Fruit fly (Drosophila melanogaster) whole organism, embryonic: ENCODE measurements around the gene COX7B.
A peak's percentile ranks its signal among the peaks of the same experiment; 100 is the strongest.

Experiments
- Bgb ChIP-seq: fragments of 200-800 bp; sonication (Bioruptor generic); IDR thresholded peaks from 2 replicates; pipeline ENCODE4 v1.3.6; 2022; ENCODE audit warnings: missing biosample characterization, missing genetic modification characterization; ENCODE audit not compliant: partially characterized antibody
- CG11247 ChIP-seq: fragments of 200-800 bp; sonication (Bioruptor generic); IDR thresholded peaks from 2 replicates; pipeline ENCODE4 v1.3.6; 2022; ENCODE audit warnings: missing biosample characterization, missing genetic modification characterization
- CG12769 ChIP-seq: fragments of 200-800 bp; sonication (Bioruptor generic); optimal IDR thresholded peaks from 2 replicates; lab custom pipeline; 2019; ENCODE audit warnings: missing biosample characterization, mild to moderate bottlenecking, missing genetic modification characterization, moderate library complexity
- CG15514 ChIP-seq: fragments of 200-800 bp; sonication (Bioruptor generic); optimal IDR thresholded peaks from 3 replicates; lab custom pipeline; 2017; ENCODE audit warnings: missing biosample characterization, missing genetic modification characterization, mild to moderate bottlenecking, moderate library complexity, missing genetic modification reagents
- CG17186 ChIP-seq: fragments of 200-800 bp; sonication (Bioruptor generic); optimal IDR thresholded peaks from 3 replicates; lab custom pipeline; 2017; ENCODE audit warnings: missing biosample characterization, missing genetic modification reagents, missing genetic modification characterization
- CG17568 ChIP-seq: fragments of 200-800 bp; sonication (Bioruptor generic); optimal IDR thresholded peaks from 2 replicates; lab custom pipeline; 2018; ENCODE audit warnings: missing biosample characterization, mild to moderate bottlenecking, missing genetic modification characterization, moderate library complexity
- CG17829 ChIP-seq: fragments of 200-800 bp; optimal IDR thresholded peaks from 2 replicates; lab custom pipeline; 2019; ENCODE audit warnings: missing biosample characterization, mild to moderate bottlenecking, missing genetic modification characterization, moderate library complexity
- CG2120 ChIP-seq: fragments of 200-800 bp; sonication (Bioruptor generic); optimal IDR thresholded peaks from 3 replicates; lab custom pipeline; 2016; ENCODE audit warnings: missing biosample characterization, missing genetic modification characterization
- CG2199 ChIP-seq: fragments of 200-800 bp; sonication (Bioruptor generic); IDR thresholded peaks from 3 replicates; pipeline ENCODE4 v1.3.6; 2022; ENCODE audit warnings: missing biosample characterization, missing genetic modification characterization
- CG30403 ChIP-seq: fragments of 200-800 bp; sonication (Bioruptor generic); optimal IDR thresholded peaks from 3 replicates; lab custom pipeline; 2016; ENCODE audit warnings: missing biosample characterization, missing genetic modification characterization
- CG31224 ChIP-seq: fragments of 200-800 bp; sonication (Bioruptor generic); IDR thresholded peaks from 2 replicates; pipeline ENCODE4 v1.3.6; 2022; ENCODE audit warnings: missing biosample characterization, missing genetic modification characterization
- CG32532 ChIP-seq: fragments of 200-800 bp; sonication (Bioruptor generic); IDR thresholded peaks from 2 replicates; pipeline ENCODE4 v1.3.6; 2022; ENCODE audit warnings: missing biosample characterization, missing genetic modification characterization
- CG33213 ChIP-seq: fragments of 200-800 bp; sonication (Bioruptor generic); optimal IDR thresholded peaks from 3 replicates; lab custom pipeline; 2016; ENCODE audit warnings: missing biosample characterization, missing genetic modification characterization
- CG34422 ChIP-seq: fragments of 200-800 bp; sonication (Bioruptor generic); IDR thresholded peaks from 3 replicates; pipeline ENCODE4 v1.3.6; 2022; ENCODE audit warnings: missing biosample characterization, missing genetic modification characterization
- CG43689 ChIP-seq: fragments of 200-800 bp; sonication (Bioruptor generic); IDR thresholded peaks from 2 replicates; pipeline ENCODE4 v1.3.6; 2022; ENCODE audit warnings: missing biosample characterization, missing genetic modification characterization
- CG4730 ChIP-seq: fragments of 200-800 bp; sonication (Bioruptor generic); IDR thresholded peaks from 2 replicates; pipeline ENCODE4 v1.3.6; 2022; ENCODE audit warnings: missing biosample characterization, missing genetic modification characterization
- CG5953 ChIP-seq: fragments of 200-800 bp; sonication (Bioruptor generic); IDR thresholded peaks from 2 replicates; pipeline ENCODE4 v1.3.6; 2022; ENCODE audit warnings: missing biosample characterization, missing genetic modification characterization
- CG7987 ChIP-seq: fragments of 200-800 bp; sonication (Bioruptor generic); optimal IDR thresholded peaks from 2 replicates; lab custom pipeline; 2018; ENCODE audit warnings: missing biosample characterization, mild to moderate bottlenecking, missing genetic modification characterization, moderate library complexity
- CG8290 ChIP-seq, 3 experiments: fragments of 200-800 bp; sonication (Bioruptor generic); optimal IDR thresholded peaks; 2 replicates each; lab custom pipeline; 2016 to 2019; ENCODE audit warnings: missing biosample characterization in 3 of 3, missing genetic modification characterization in 3 of 3, mild to moderate bottlenecking in 2 of 3, moderate library complexity in 1 of 3
- Deaf1 ChIP-seq: fragments of 200-800 bp; optimal IDR thresholded peaks from 3 replicates; lab custom pipeline; 2019; ENCODE audit warnings: missing biosample characterization, mild to moderate bottlenecking, missing genetic modification characterization, moderate library complexity
- Doc2 ChIP-seq: fragments of 200-800 bp; sonication (Bioruptor generic); IDR thresholded peaks from 2 replicates; pipeline ENCODE4 v1.3.6; 2022; ENCODE audit warnings: missing biosample characterization, missing genetic modification characterization
- HLH4C ChIP-seq: fragments of 200-800 bp; sonication (Bioruptor generic); IDR thresholded peaks from 3 replicates; pipeline ENCODE4 v1.3.6; 2022; ENCODE audit warnings: missing biosample characterization, missing genetic modification characterization; ENCODE audit not compliant: partially characterized antibody
- HmgD ChIP-seq: fragments of 200-800 bp; sonication (Bioruptor generic); optimal IDR thresholded peaks from 3 replicates; lab custom pipeline; 2016; ENCODE audit warnings: missing biosample characterization, missing genetic modification characterization
- Hr39 ChIP-seq: fragments of >200 bp; optimal IDR thresholded peaks from 2 replicates; lab custom pipeline; 2017
- Jarid2 ChIP-seq: fragments of 200-800 bp; sonication (Bioruptor generic); optimal IDR thresholded peaks from 3 replicates; lab custom pipeline; 2017; ENCODE audit warnings: mild to moderate bottlenecking, missing biosample characterization, missing genetic modification reagents, missing genetic modification characterization
- Kr ChIP-seq: fragments of 200-800 bp; sonication (Bioruptor generic); optimal IDR thresholded peaks from 2 replicates; lab custom pipeline; 2017; ENCODE audit warnings: missing biosample characterization, mild to moderate bottlenecking, missing genetic modification characterization
- Lim3 ChIP-seq: fragments of 200-800 bp; sonication (Bioruptor generic); IDR thresholded peaks from 2 replicates; pipeline ENCODE4 v1.3.6; 2022; ENCODE audit warnings: missing biosample characterization, missing genetic modification characterization
- Med ChIP-seq: fragments of 200-800 bp; sonication (Bioruptor generic); peaks from one replicate; lab custom pipeline; 2016; ENCODE audit warnings: missing biosample characterization, missing genetic modification characterization, mild to moderate bottlenecking, inconsistent platforms, moderate library complexity
- Side ChIP-seq: fragments of 200-800 bp; sonication (Bioruptor generic); optimal IDR thresholded peaks from 2 replicates; lab custom pipeline; 2016; ENCODE audit warnings: missing biosample characterization, missing genetic modification characterization
- Taf1 ChIP-seq: fragments of 200-800 bp; sonication (Bioruptor generic); IDR thresholded peaks from 2 replicates; pipeline ENCODE4 v1.3.6; 2022; ENCODE audit warnings: missing biosample characterization, missing genetic modification characterization
- YL-1 ChIP-seq: fragments of 200-800 bp; sonication (Bioruptor generic); optimal IDR thresholded peaks from 3 replicates; lab custom pipeline; 2017; ENCODE audit warnings: missing biosample characterization, mild to moderate bottlenecking, missing genetic modification characterization
- bsh ChIP-seq, 2 experiments: fragments of 200-800 bp; sonication (Bioruptor generic); optimal IDR thresholded peaks; 2 replicates each; lab custom pipeline; 2017 to 2018; ENCODE audit warnings: mild to moderate bottlenecking in 2 of 2, missing biosample characterization in 2 of 2, missing genetic modification characterization in 2 of 2, moderate library complexity in 1 of 2
- corto ChIP-seq: fragments of 200-800 bp; sonication (Bioruptor generic); optimal IDR thresholded peaks from 2 replicates; lab custom pipeline; 2016; ENCODE audit warnings: missing biosample characterization, mild to moderate bottlenecking, missing genetic modification characterization, moderate library complexity
- crol ChIP-seq: fragments of 200-800 bp; sonication (Bioruptor generic); IDR thresholded peaks from 2 replicates; pipeline ENCODE4 v1.3.6; 2022; ENCODE audit warnings: missing biosample characterization, missing genetic modification characterization
- dysf ChIP-seq: fragments of 200-800 bp; sonication (Bioruptor generic); IDR thresholded peaks from 3 replicates; pipeline ENCODE4 v1.3.6; 2022; ENCODE audit warnings: missing biosample characterization, missing genetic modification characterization
- grau ChIP-seq: fragments of 200-800 bp; optimal IDR thresholded peaks from 3 replicates; lab custom pipeline; 2019; ENCODE audit warnings: missing biosample characterization, mild to moderate bottlenecking, missing genetic modification characterization, moderate library complexity
- ham ChIP-seq: fragments of 200-800 bp; sonication (Bioruptor generic); IDR thresholded peaks from 2 replicates; pipeline ENCODE4 v1.3.6; 2022; ENCODE audit warnings: missing biosample characterization, missing genetic modification characterization
- klu ChIP-seq: fragments of 200-800 bp; sonication (Bioruptor generic); IDR thresholded peaks from 2 replicates; pipeline ENCODE4 v1.3.6; 2022; ENCODE audit warnings: missing biosample characterization, missing genetic modification characterization
- nom ChIP-seq: fragments of 200-800 bp; sonication (Bioruptor generic); optimal IDR thresholded peaks from 2 replicates; lab custom pipeline; 2017; ENCODE audit warnings: missing biosample characterization, missing genetic modification characterization, mild to moderate bottlenecking, moderate library complexity, missing genetic modification reagents
- oc ChIP-seq: fragments of 200-800 bp; sonication (Bioruptor generic); optimal IDR thresholded peaks from 2 replicates; lab custom pipeline; 2018; ENCODE audit warnings: missing biosample characterization, mild to moderate bottlenecking, missing genetic modification characterization, moderate library complexity
- otp ChIP-seq: fragments of 200-800 bp; sonication (Bioruptor generic); IDR thresholded peaks from 3 replicates; pipeline ENCODE4, ENCODE4 v1.3.6; 2022; ENCODE audit warnings: missing biosample characterization, missing genetic modification characterization
- pb ChIP-seq: fragments of 200-800 bp; sonication (Bioruptor generic); optimal IDR thresholded peaks from 3 replicates; lab custom pipeline; 2016; ENCODE audit warnings: missing biosample characterization, missing genetic modification characterization
- scrt ChIP-seq: fragments of 200-800 bp; sonication (Bioruptor generic); optimal IDR thresholded peaks from 2 replicates; lab custom pipeline; 2018; ENCODE audit warnings: missing biosample characterization, mild to moderate bottlenecking, missing genetic modification characterization, moderate library complexity
- sens ChIP-seq: fragments of 200-800 bp; sonication (Bioruptor generic); peaks from one replicate; lab custom pipeline; 2016; ENCODE audit warnings: missing biosample characterization, missing genetic modification characterization
- sim ChIP-seq: fragments of 200-800 bp; sonication (Bioruptor generic); IDR thresholded peaks from 2 replicates; pipeline ENCODE4 v1.3.6; 2022; ENCODE audit warnings: missing biosample characterization, missing genetic modification characterization
- tap ChIP-seq: fragments of 200-800 bp; optimal IDR thresholded peaks from 3 replicates; lab custom pipeline; 2019; ENCODE audit warnings: missing biosample characterization, mild to moderate bottlenecking, missing genetic modification characterization, moderate library complexity
- zen2 ChIP-seq: fragments of 200-800 bp; sonication (Bioruptor generic); IDR thresholded peaks from 3 replicates; pipeline ENCODE4 v1.3.6; 2022; ENCODE audit warnings: missing biosample characterization, missing genetic modification characterization; ENCODE audit not compliant: partially characterized antibody
- zfh1 ChIP-seq: fragments of 200-800 bp; sonication (Bioruptor generic); IDR thresholded peaks from 3 replicates; pipeline ENCODE4 v1.3.6; 2022; ENCODE audit warnings: missing biosample characterization, missing genetic modification characterization

Gene COX7B

dm6 chr3L:17420610-17421194 is 4.6 kb upstream of the COX7B start:
- TF ChIP-seq HmgD (GFP tag; lab: Kevin White, UChicago), result no peak
- peak; percentile 55 for TF ChIP-seq Med (GFP tag; lab: Kevin White, UChicago)
- no peak for TF ChIP-seq Lim3 (GFP tag; lab: Robert Waterston, UW)
- peak; percentile 12; the same call in 1 of the 2 replicates for TF ChIP-seq crol (GFP tag; lab: Robert Waterston, UW)
- peak; percentile 64 for TF ChIP-seq grau (tag; lab: Kevin White, UChicago)
- peak; percentile 1 for TF ChIP-seq nom (GFP tag; lab: Kevin White, UChicago)
- peak in 1 of 2 experiments; percentile 42 for TF ChIP-seq bsh (GFP tag; optimal IDR thresholded peaks at IDR 0.05; lab: Kevin White, UChicago)
- peak; percentile 47 for TF ChIP-seq sens (GFP tag; lab: Kevin White, UChicago)
- peak; percentile 0 for TF ChIP-seq corto (GFP tag; lab: Kevin White, UChicago)
- no peak for TF ChIP-seq CG2199

- TF ChIP-seq CG17829 (tag; lab: Kevin White, UChicago) (no peak), Lim3 (GFP tag; lab: Robert Waterston, UW) (no peak), CG31224 (no peak), scrt (GFP tag; lab: Kevin White, UChicago) (no peak), tap (no peak), CG34422 (GFP tag; lab: Robert Waterston, UW) (0 out of 3 replicates have a peak, but pooled peaks have one; percentile 26), CG15514 (GFP tag; lab: Kevin White, UChicago) (no peak), CG11247 (GFP tag; lab: Robert Waterston, UW) (no peak), corto (GFP tag; lab: Kevin White, UChicago) (no peak), CG12769 (tag; lab: Kevin White, UChicago) (peak; percentile 45), CG43689 (GFP tag; lab: Robert Waterston, UW) (no peak), pb (GFP tag; lab: Kevin White, UChicago) (no peak), zen2 (peak; percentile 34; the same call in 2 of the 3 replicates), HLH4C (GFP tag; lab: Robert Waterston, UW) (no peak), ham (GFP tag; lab: Robert Waterston, UW) (no peak), CG4730 (GFP tag; lab: Robert Waterston, UW) (no peak), CG8290 (GFP tag; optimal IDR thresholded peaks at IDR 0.05; lab: Kevin White, UChicago) (no peak), CG8290 (tag; optimal IDR thresholded peaks at IDR 0.05; lab: Kevin White, UChicago) (peak in 1 of 2 experiments; percentile 40), oc (tag; lab: Kevin White, UChicago) (no peak), grau (tag; lab: Kevin White, UChicago) (no peak), zfh1 (GFP tag; lab: Robert Waterston, UW) (no peak), Doc2 (GFP tag; lab: Robert Waterston, UW) (no peak), Deaf1 (tag; lab: Kevin White, UChicago) (peak; percentile 86), otp (GFP tag; lab: Robert Waterston, UW) (peak; percentile 34; the same call in 1 of the 3 replicates), CG17568 (GFP tag; lab: Kevin White, UChicago) (peak; percentile 19), Kr (GFP tag; lab: Kevin White, UChicago) (no peak), CG17186 (GFP tag; lab: Kevin White, UChicago) (no peak), CG5953 (GFP tag; lab: Robert Waterston, UW) (no peak), sim (GFP tag; lab: Robert Waterston, UW) (0 out of 2 replicates have a peak, but pooled peaks have one; percentile 20), CG7987 (no peak), Bgb (GFP tag; lab: Robert Waterston, UW) (no peak), CG33213 (GFP tag; lab: Kevin White, UChicago) (no peak), Hr39 (no peak), Jarid2 (GFP tag; lab: Kevin White, UChicago) (peak; percentile 95), Side (GFP tag; lab: Kevin White, UChicago) (no peak), CG2120 (GFP tag; lab: Kevin White, UChicago) (no peak), dysf (no peak), bsh (GFP tag; optimal IDR thresholded peaks at IDR 0.05; lab: Kevin White, UChicago) (peak in 1 of 2 experiments; percentile 35), klu (GFP tag; lab: Robert Waterston, UW) (no peak), CG30403 (no peak), YL-1 (GFP tag; lab: Kevin White, UChicago) (no peak), Taf1 (GFP tag; lab: Robert Waterston, UW) (no peak), CG32532 (GFP tag; lab: Robert Waterston, UW) (peak; percentile 39; the same call in 1 of the 2 replicates)
These were observed 4.0 kb upstream of the COX7B start, which contains the start of gene blot for dm6 chr3L:17421319-17421718. TSS of gene blot (minus strand) at chr3L:17421514.
